Worm (Caenorhabditis elegans) whole organism, L2 larva: Measurements from ENCODE around the gene deb-1.
A peak's percentile ranks its signal among the peaks of the same experiment; 100 is the strongest.

Experiments
- C34F6.9 ChIP-seq: fragments of 150-350 bp; optimal IDR thresholded peaks from 2 replicates; lab custom pipeline; 2014; ENCODE audit warnings: missing biosample characterization, missing genetic modification characterization
- F13H6.1 ChIP-seq: sonication (generic microtip); optimal IDR thresholded peaks from 2 replicates; lab custom pipeline; 2016; ENCODE audit warnings: missing genetic modification characterization, missing compliant biosample characterization
- R02D3.7 ChIP-seq: fragments of 150-350 bp; optimal IDR thresholded peaks from 2 replicates; lab custom pipeline; 2014; ENCODE audit warnings: missing biosample characterization, missing genetic modification characterization
- Y55F3AM.14 ChIP-seq: fragments of 200-800 bp; sonication (Bioruptor generic); optimal IDR thresholded peaks from 2 replicates; lab custom pipeline; 2018; ENCODE audit warnings: mild to moderate bottlenecking, missing genetic modification characterization, missing compliant biosample characterization
- ZK546.5 ChIP-seq: sonication (generic microtip); optimal IDR thresholded peaks from 2 replicates; lab custom pipeline; 2017; ENCODE audit warnings: missing biosample characterization, missing genetic modification characterization
- aly-2 ChIP-seq: fragments of 150-350 bp; optimal IDR thresholded peaks from 2 replicates; lab custom pipeline; 2014; ENCODE audit warnings: missing biosample characterization, missing genetic modification characterization
- ama-1 ChIP-seq: fragments of 150-350 bp; optimal IDR thresholded peaks from 2 replicates; lab custom pipeline; 2018; ENCODE audit warnings: inconsistent platforms
- blmp-1 ChIP-seq: sonication (generic microtip); optimal IDR thresholded peaks from 2 replicates; lab custom pipeline; 2017; ENCODE audit warnings: missing genetic modification characterization, mild to moderate bottlenecking, missing compliant biosample characterization, antibody characterized with exemption, moderate library complexity; ENCODE audit not compliant: insufficient read depth
- ceh-16 ChIP-seq: fragments of 150-350 bp; optimal IDR thresholded peaks from 2 replicates; lab custom pipeline; 2014; ENCODE audit warnings: missing biosample characterization, missing genetic modification characterization
- ceh-82 ChIP-seq: fragments of 150-350 bp; optimal IDR thresholded peaks from 2 replicates; lab custom pipeline; 2014; ENCODE audit warnings: missing biosample characterization, missing genetic modification characterization
- crh-2 ChIP-seq: sonication (generic microtip); optimal IDR thresholded peaks from 2 replicates; lab custom pipeline; 2017; ENCODE audit warnings: missing biosample characterization, missing genetic modification characterization
- dmd-4 ChIP-seq: sonication (generic microtip); optimal IDR thresholded peaks from 2 replicates; lab custom pipeline; 2017; ENCODE audit warnings: missing biosample characterization, missing genetic modification characterization
- egl-27 ChIP-seq: sonication (generic microtip); optimal IDR thresholded peaks from 3 replicates; lab custom pipeline; 2017; ENCODE audit warnings: missing biosample characterization, missing genetic modification reagents, missing genetic modification characterization
- elt-1 ChIP-seq: fragments of 150-350 bp; optimal IDR thresholded peaks from 2 replicates; lab custom pipeline; 2014; ENCODE audit warnings: missing biosample characterization, missing genetic modification characterization
- elt-3 ChIP-seq: sonication (generic microtip); optimal IDR thresholded peaks from 2 replicates; lab custom pipeline; 2017; ENCODE audit warnings: missing biosample characterization, missing genetic modification characterization
- fos-1 ChIP-seq: fragments of 150-350 bp; optimal IDR thresholded peaks from 2 replicates; lab custom pipeline; 2014; ENCODE audit warnings: missing biosample characterization, missing genetic modification characterization
- gmeb-1 ChIP-seq: fragments of 150-350 bp; optimal IDR thresholded peaks from 2 replicates; lab custom pipeline; 2014; ENCODE audit warnings: missing biosample characterization, missing genetic modification characterization
- lin-11 ChIP-seq: fragments of 150-350 bp; sonication (generic microtip); optimal IDR thresholded peaks from 2 replicates; lab custom pipeline; 2014; ENCODE audit warnings: missing biosample characterization, missing genetic modification characterization, inconsistent platforms, mixed read lengths
- lin-13 ChIP-seq: fragments of 150-350 bp; optimal IDR thresholded peaks from 2 replicates; lab custom pipeline; 2014; ENCODE audit warnings: missing biosample characterization, missing genetic modification reagents, missing genetic modification characterization
- lsy-2 ChIP-seq, 2 experiments: fragments of 150-350 bp in 1 of 2; sonication (generic microtip) in 1 of 2; optimal IDR thresholded peaks; 2 replicates each; lab custom pipeline; 2014 to 2017; ENCODE audit warnings: missing biosample characterization in 2 of 2, missing genetic modification characterization in 2 of 2
- mab-5 ChIP-seq: fragments of 150-350 bp; optimal IDR thresholded peaks from 2 replicates; lab custom pipeline; 2014; ENCODE audit warnings: missing biosample characterization, missing genetic modification characterization
- mbf-1 ChIP-seq: sonication (generic microtip); optimal IDR thresholded peaks from 2 replicates; lab custom pipeline; 2017; ENCODE audit warnings: missing biosample characterization, missing genetic modification characterization
- mdl-1 ChIP-seq, 2 experiments: fragments of 150-350 bp in 1 of 2; sonication (generic microtip) in 1 of 2; optimal IDR thresholded peaks; 2 replicates each; lab custom pipeline; 2017; ENCODE audit warnings: missing biosample characterization in 2 of 2, missing genetic modification characterization in 2 of 2
- nhr-10 ChIP-seq: sonication (generic microtip); optimal IDR thresholded peaks from 2 replicates; lab custom pipeline; 2017; ENCODE audit warnings: missing biosample characterization, missing genetic modification characterization
- nhr-11 ChIP-seq: fragments of 150-350 bp; optimal IDR thresholded peaks from 2 replicates; lab custom pipeline; 2014; ENCODE audit warnings: missing biosample characterization, missing genetic modification characterization
- nhr-12 ChIP-seq: fragments of 150-350 bp; optimal IDR thresholded peaks from 2 replicates; lab custom pipeline; 2014; ENCODE audit warnings: missing biosample characterization, missing genetic modification characterization
- nhr-129 ChIP-seq: fragments of 150-350 bp; optimal IDR thresholded peaks from 2 replicates; lab custom pipeline; 2014; ENCODE audit warnings: missing biosample characterization, missing genetic modification characterization
- nhr-21 ChIP-seq: fragments of 150-350 bp; optimal IDR thresholded peaks from 2 replicates; lab custom pipeline; 2014; ENCODE audit warnings: missing biosample characterization, missing genetic modification characterization
- nhr-23 ChIP-seq: fragments of 150-350 bp; optimal IDR thresholded peaks from 2 replicates; lab custom pipeline; 2014; ENCODE audit warnings: missing biosample characterization, missing genetic modification reagents, missing genetic modification characterization
- nhr-237 ChIP-seq: fragments of 150-350 bp; optimal IDR thresholded peaks from 2 replicates; lab custom pipeline; 2014; ENCODE audit warnings: missing biosample characterization, missing genetic modification characterization
- nhr-6 ChIP-seq: fragments of 150-350 bp; optimal IDR thresholded peaks from 2 replicates; lab custom pipeline; 2014; ENCODE audit warnings: missing biosample characterization, missing genetic modification characterization
- nhr-77 ChIP-seq: fragments of 150-350 bp; optimal IDR thresholded peaks from 2 replicates; lab custom pipeline; 2014; ENCODE audit warnings: missing biosample characterization, missing genetic modification characterization
- peb-1 ChIP-seq: fragments of 150-350 bp; optimal IDR thresholded peaks from 2 replicates; lab custom pipeline; 2014; ENCODE audit warnings: missing biosample characterization, missing genetic modification characterization
- sem-4 ChIP-seq: fragments of 150-350 bp; optimal IDR thresholded peaks from 2 replicates; lab custom pipeline; 2014; ENCODE audit warnings: missing biosample characterization, missing genetic modification reagents, missing genetic modification characterization
- sma-3 ChIP-seq: sonication (generic microtip); optimal IDR thresholded peaks from 2 replicates; lab custom pipeline; 2016; ENCODE audit warnings: missing genetic modification reagents, missing genetic modification characterization, missing compliant biosample characterization
- sma-9 ChIP-seq, 2 experiments: fragments of 150-350 bp in 1 of 2; sonication (generic microtip) in 1 of 2; optimal IDR thresholded peaks; 2 replicates each; lab custom pipeline; 2014 to 2016; ENCODE audit warnings: missing genetic modification characterization in 2 of 2, mild to moderate bottlenecking in 1 of 2, missing biosample characterization in 1 of 2, missing compliant biosample characterization in 1 of 2, missing genetic modification reagents in 1 of 2, moderate library complexity in 1 of 2
- snpc-4 ChIP-seq: fragments of 150-350 bp; optimal IDR thresholded peaks from 2 replicates; lab custom pipeline; 2014; ENCODE audit warnings: missing biosample characterization, missing genetic modification characterization
- unc-39 ChIP-seq: fragments of 150-350 bp; optimal IDR thresholded peaks from 2 replicates; lab custom pipeline; 2014; ENCODE audit warnings: missing biosample characterization, missing genetic modification characterization
- unc-62 ChIP-seq: fragments of 150-350 bp; optimal IDR thresholded peaks from 2 replicates; lab custom pipeline; 2014; ENCODE audit warnings: missing biosample characterization, missing genetic modification reagents, missing genetic modification characterization
- zag-1 ChIP-seq: fragments of 150-350 bp; optimal IDR thresholded peaks from 2 replicates; lab custom pipeline; 2014; ENCODE audit warnings: missing biosample characterization, missing genetic modification characterization
- ztf-1 ChIP-seq: fragments of 200-800 bp; sonication (Bioruptor generic); conservative IDR thresholded peaks from 2 replicates; pipeline ENCODE4 v1.3.6; 2022; ENCODE audit warnings: missing genetic modification characterization, missing compliant biosample characterization
- ztf-11 ChIP-seq: sonication (generic microtip); optimal IDR thresholded peaks from 2 replicates; lab custom pipeline; 2017; ENCODE audit warnings: missing biosample characterization, missing genetic modification characterization
- ztf-4 ChIP-seq: fragments of 150-350 bp; optimal IDR thresholded peaks from 2 replicates; lab custom pipeline; 2014; ENCODE audit warnings: missing biosample characterization, missing genetic modification characterization

Gene deb-1

ce11 chrIV:7098509-7099065 lies 4.5 kb upstream of the deb-1 start, which contains the start of gene ZC477.4:
ZC477.4 (minus strand) TSS chrIV:7098784.
- TF ChIP-seq nhr-77 (tag; lab: Kevin White, UChicago): no peak
- no peak for TF ChIP-seq mdl-1 (tag; optimal IDR thresholded peaks at IDR 0.05; lab: Kevin White, UChicago)
- no peak for TF ChIP-seq nhr-12 (tag; lab: Kevin White, UChicago)
- TF ChIP-seq ztf-11 (tag; lab: Kevin White, UChicago): no peak
- no peak for TF ChIP-seq ceh-16
- no peak for TF ChIP-seq ama-1 (lab: Kevin White, UChicago)
- TF ChIP-seq F13H6.1: peak; percentile 74
- TF ChIP-seq nhr-21 (tag; lab: Kevin White, UChicago): no peak
- TF ChIP-seq nhr-237: no peak
- TF ChIP-seq ztf-1: no peak
- no peak for TF ChIP-seq mbf-1 (tag; lab: Kevin White, UChicago)
- TF ChIP-seq sma-3 (GFP tag; lab: Kevin White, UChicago): no peak
- TF ChIP-seq elt-1 (tag; lab: Kevin White, UChicago): no peak
- no peak for TF ChIP-seq elt-3 (tag; lab: Kevin White, UChicago)
- TF ChIP-seq mab-5: no peak
- no peak for TF ChIP-seq ZK546.5 (tag; lab: Kevin White, UChicago)
- TF ChIP-seq lsy-2 (tag; optimal IDR thresholded peaks at IDR 0.05; lab: Kevin White, UChicago): no peak
- TF ChIP-seq sem-4 (tag; lab: Kevin White, UChicago): no peak
- no peak for TF ChIP-seq blmp-1 (tag; lab: Kevin White, UChicago)
- TF ChIP-seq aly-2 (tag; lab: Kevin White, UChicago): no peak
- peak; percentile 67 for TF ChIP-seq nhr-129 (tag; lab: Kevin White, UChicago)
- no peak for TF ChIP-seq zag-1 (tag; lab: Kevin White, UChicago)
- TF ChIP-seq crh-2 (tag; lab: Kevin White, UChicago): no peak
- no peak for TF ChIP-seq ceh-82 (tag; lab: Kevin White, UChicago)
- no peak for TF ChIP-seq lin-11 (tag; lab: Kevin White, UChicago)
- TF ChIP-seq dmd-4 (tag; lab: Kevin White, UChicago): no peak
- TF ChIP-seq unc-39 (tag; lab: Kevin White, UChicago): no peak
- TF ChIP-seq C34F6.9 (tag; lab: Kevin White, UChicago): peak; percentile 41
- no peak for TF ChIP-seq nhr-23 (tag; lab: Kevin White, UChicago)
- peak; percentile 48 for TF ChIP-seq sma-9 (GFP tag; optimal IDR thresholded peaks at IDR 0.05; lab: Kevin White, UChicago)
- TF ChIP-seq sma-9 (tag; optimal IDR thresholded peaks at IDR 0.05; lab: Kevin White, UChicago): no peak

- no peak for TF ChIP-seq aly-2 (tag; lab: Kevin White, UChicago)
- no peak for TF ChIP-seq unc-62 (GFP tag; lab: Kevin White, UChicago)
- no peak for TF ChIP-seq crh-2 (tag; lab: Kevin White, UChicago)
- TF ChIP-seq sma-9 (GFP tag; optimal IDR thresholded peaks at IDR 0.05; lab: Kevin White, UChicago): no peak
- no peak for TF ChIP-seq sma-9 (tag; optimal IDR thresholded peaks at IDR 0.05; lab: Kevin White, UChicago)
Observed at ce11 chrIV:7097450-7097849, 3.4 kb upstream of the deb-1 start.

- TF ChIP-seq sma-9 (GFP tag; optimal IDR thresholded peaks at IDR 0.05; lab: Kevin White, UChicago) (peak; percentile 72), sma-9 (tag; optimal IDR thresholded peaks at IDR 0.05; lab: Kevin White, UChicago) (no peak), R02D3.7 (tag; lab: Kevin White, UChicago) (no peak)
Observed at ce11 chrIV:7096097-7096496, 2.0 kb upstream of the deb-1 start.

ce11 chrIV:7095396-7095964 lies 1.4 kb upstream of the deb-1 start:
- TF ChIP-seq dmd-4 (tag; lab: Kevin White, UChicago) (no peak), fos-1 (tag; lab: Kevin White, UChicago) (no peak), ZK546.5 (tag; lab: Kevin White, UChicago) (no peak), mbf-1 (tag; lab: Kevin White, UChicago) (no peak), sem-4 (tag; lab: Kevin White, UChicago) (no peak), nhr-77 (tag; lab: Kevin White, UChicago) (no peak), peb-1 (no peak), R02D3.7 (tag; lab: Kevin White, UChicago) (no peak), nhr-6 (tag; lab: Kevin White, UChicago) (no peak), nhr-11 (tag; lab: Kevin White, UChicago) (no peak), unc-62 (GFP tag; lab: Kevin White, UChicago) (no peak), F13H6.1 (peak; percentile 49), egl-27 (tag; lab: Kevin White, UChicago) (no peak), aly-2 (tag; lab: Kevin White, UChicago) (no peak), Y55F3AM.14 (GFP tag; lab: Kevin White, UChicago) (no peak), sma-9 (GFP tag; optimal IDR thresholded peaks at IDR 0.05; lab: Kevin White, UChicago) (peak; percentile 28), sma-9 (tag; optimal IDR thresholded peaks at IDR 0.05; lab: Kevin White, UChicago) (no peak), ceh-82 (tag; lab: Kevin White, UChicago) (no peak), elt-3 (tag; lab: Kevin White, UChicago) (no peak), nhr-237 (no peak), ceh-16 (no peak), snpc-4 (tag; lab: Kevin White, UChicago) (no peak), zag-1 (tag; lab: Kevin White, UChicago) (no peak), ztf-4 (no peak), gmeb-1 (tag; lab: Kevin White, UChicago) (no peak), mab-5 (no peak), lin-13 (no peak), nhr-10 (tag; lab: Kevin White, UChicago) (no peak), ama-1 (lab: Kevin White, UChicago) (no peak), C34F6.9 (tag; lab: Kevin White, UChicago) (peak; percentile 31), nhr-23 (tag; lab: Kevin White, UChicago) (no peak), mdl-1 (tag; optimal IDR thresholded peaks at IDR 0.05; lab: Kevin White, UChicago) (no peak)
